Worm (Caenorhabditis elegans) whole organism, L3 larva: ENCODE results near the gene K10H10.10.

Source experiments
- R02D3.7 ChIP-seq: fragments of 150-350 bp; optimal IDR thresholded peaks from 2 replicates; lab custom pipeline; 2014; ENCODE audit warnings: missing biosample characterization, missing genetic modification characterization
- ceh-16 ChIP-seq: sonication (generic microtip); optimal IDR thresholded peaks from 2 replicates; lab custom pipeline; 2017; ENCODE audit warnings: missing biosample characterization, missing genetic modification characterization
- ceh-28 ChIP-seq: fragments of 150-350 bp; optimal IDR thresholded peaks from 2 replicates; lab custom pipeline; 2014; ENCODE audit warnings: missing biosample characterization, missing genetic modification reagents, missing genetic modification characterization
- ceh-82 ChIP-seq: fragments of 150-350 bp; optimal IDR thresholded peaks from 2 replicates; lab custom pipeline; 2014; ENCODE audit warnings: missing biosample characterization, missing genetic modification characterization
- daf-12 ChIP-seq: fragments of 150-350 bp; optimal IDR thresholded peaks from 2 replicates; lab custom pipeline; 2014; ENCODE audit warnings: missing biosample characterization, missing genetic modification reagents, missing genetic modification characterization
- egl-5 ChIP-seq: fragments of 150-350 bp; optimal IDR thresholded peaks from 2 replicates; lab custom pipeline; 2017; ENCODE audit warnings: missing biosample characterization, missing genetic modification reagents, missing genetic modification characterization, inconsistent platforms
- elt-1 ChIP-seq: fragments of 150-350 bp; optimal IDR thresholded peaks from 2 replicates; lab custom pipeline; 2014; ENCODE audit warnings: missing biosample characterization, missing genetic modification characterization
- elt-2 ChIP-seq: sonication (generic microtip); optimal IDR thresholded peaks from 2 replicates; lab custom pipeline; 2016; ENCODE audit warnings: missing genetic modification reagents, mild to moderate bottlenecking, missing genetic modification characterization, missing compliant biosample characterization
- eor-1 ChIP-seq, 2 experiments: fragments of 150-350 bp; optimal IDR thresholded peaks; 2 replicates each; lab custom pipeline; 2014 to 2018; ENCODE audit warnings: missing biosample characterization in 2 of 2, missing genetic modification characterization in 2 of 2
- fkh-10 ChIP-seq: sonication (generic microtip); optimal IDR thresholded peaks from 2 replicates; lab custom pipeline; 2017; ENCODE audit warnings: missing biosample characterization, missing genetic modification reagents, missing genetic modification characterization
- fkh-2 ChIP-seq: fragments of 150-350 bp; optimal IDR thresholded peaks from 2 replicates; lab custom pipeline; 2014; ENCODE audit warnings: missing biosample characterization, missing genetic modification reagents, missing genetic modification characterization
- fos-1 ChIP-seq: fragments of 150-350 bp; optimal IDR thresholded peaks from 2 replicates; lab custom pipeline; 2014; ENCODE audit warnings: missing biosample characterization, missing genetic modification characterization
- hmg-11 ChIP-seq: sonication (generic microtip); optimal IDR thresholded peaks from 2 replicates; lab custom pipeline; 2016; ENCODE audit warnings: missing genetic modification characterization, missing compliant biosample characterization
- jun-1 ChIP-seq: fragments of 150-350 bp; optimal IDR thresholded peaks from 2 replicates; lab custom pipeline; 2014; ENCODE audit warnings: missing biosample characterization, missing genetic modification reagents, missing genetic modification characterization
- lin-15B ChIP-seq: fragments of 150-350 bp; optimal IDR thresholded peaks from 2 replicates; lab custom pipeline; 2014; ENCODE audit warnings: missing biosample characterization, missing genetic modification characterization
- lin-39 ChIP-seq: fragments of 150-350 bp; optimal IDR thresholded peaks from 2 replicates; lab custom pipeline; 2018; ENCODE audit warnings: missing biosample characterization, missing genetic modification reagents, missing genetic modification characterization
- lsy-12 ChIP-seq: sonication (generic microtip); optimal IDR thresholded peaks from 2 replicates; lab custom pipeline; 2016; ENCODE audit warnings: mild to moderate bottlenecking, missing genetic modification characterization, missing compliant biosample characterization
- mdl-1 ChIP-seq: fragments of 150-350 bp; optimal IDR thresholded peaks from 2 replicates; lab custom pipeline; 2014; ENCODE audit warnings: missing biosample characterization, missing genetic modification characterization
- mml-1 ChIP-seq: fragments of 150-350 bp; sonication (generic microtip); optimal IDR thresholded peaks from 3 replicates; lab custom pipeline; 2014; ENCODE audit warnings: missing biosample characterization, missing genetic modification characterization
- nfya-1 ChIP-seq: sonication (generic microtip); optimal IDR thresholded peaks from 2 replicates; lab custom pipeline; 2017; ENCODE audit warnings: missing genetic modification characterization, mild to moderate bottlenecking, missing compliant biosample characterization, antibody characterized with exemption, moderate library complexity; ENCODE audit not compliant: insufficient read depth
- nhr-12 ChIP-seq: fragments of 150-350 bp; optimal IDR thresholded peaks from 2 replicates; lab custom pipeline; 2014; ENCODE audit warnings: missing biosample characterization, missing genetic modification characterization
- nhr-23 ChIP-seq: fragments of 150-350 bp; optimal IDR thresholded peaks from 2 replicates; lab custom pipeline; 2014; ENCODE audit warnings: missing biosample characterization, missing genetic modification reagents, missing genetic modification characterization
- nhr-237 ChIP-seq: fragments of 150-350 bp; optimal IDR thresholded peaks from 2 replicates; lab custom pipeline; 2014; ENCODE audit warnings: missing biosample characterization, missing genetic modification characterization
- nhr-25 ChIP-seq: sonication (generic microtip); optimal IDR thresholded peaks from 2 replicates; lab custom pipeline; 2017; ENCODE audit warnings: missing biosample characterization, missing genetic modification characterization
- nhr-43 ChIP-seq: sonication (generic microtip); optimal IDR thresholded peaks from 2 replicates; lab custom pipeline; 2016; ENCODE audit warnings: mild to moderate bottlenecking, missing genetic modification characterization, missing compliant biosample characterization; ENCODE audit not compliant: poor library complexity, severe bottlenecking
- nhr-67 ChIP-seq: fragments of 150-350 bp; optimal IDR thresholded peaks from 2 replicates; lab custom pipeline; 2014; ENCODE audit warnings: missing biosample characterization, missing genetic modification characterization
- nhr-76 ChIP-seq: fragments of 150-350 bp; sonication (generic microtip); optimal IDR thresholded peaks from 5 replicates; lab custom pipeline; 2014; ENCODE audit warnings: missing biosample characterization, missing genetic modification characterization
- nhr-77 ChIP-seq: fragments of 150-350 bp; optimal IDR thresholded peaks from 2 replicates; lab custom pipeline; 2014; ENCODE audit warnings: missing biosample characterization, missing genetic modification characterization
- pha-4 ChIP-seq: fragments of 150-350 bp; optimal IDR thresholded peaks from 2 replicates; lab custom pipeline; 2014; ENCODE audit warnings: missing biosample characterization, missing genetic modification reagents, missing genetic modification characterization
- pqm-1 ChIP-seq: fragments of 150-350 bp; optimal IDR thresholded peaks from 2 replicates; lab custom pipeline; 2017; ENCODE audit warnings: missing biosample characterization, missing genetic modification characterization, inconsistent platforms
- sea-2 ChIP-seq: fragments of 150-350 bp; sonication (generic microtip); optimal IDR thresholded peaks from 4 replicates; lab custom pipeline; 2014; ENCODE audit warnings: missing biosample characterization, missing genetic modification reagents, missing genetic modification characterization
- skn-1 ChIP-seq: fragments of 150-350 bp; optimal IDR thresholded peaks from 2 replicates; lab custom pipeline; 2014; ENCODE audit warnings: missing biosample characterization, missing genetic modification characterization
- snpc-4 ChIP-seq: fragments of 150-350 bp; optimal IDR thresholded peaks from 2 replicates; lab custom pipeline; 2014; ENCODE audit warnings: missing biosample characterization, missing genetic modification characterization
- tbx-2 ChIP-seq: sonication (generic microtip); optimal IDR thresholded peaks from 2 replicates; lab custom pipeline; 2016; ENCODE audit warnings: mild to moderate bottlenecking, missing genetic modification characterization, missing compliant biosample characterization
- unc-39 ChIP-seq: sonication (generic microtip); optimal IDR thresholded peaks from 4 replicates; lab custom pipeline; 2017; ENCODE audit warnings: missing biosample characterization, missing genetic modification characterization
- unc-62 ChIP-seq: fragments of 150-350 bp; sonication (generic microtip); optimal IDR thresholded peaks from 4 replicates; lab custom pipeline; 2014; ENCODE audit warnings: missing biosample characterization, missing genetic modification reagents, missing genetic modification characterization
- zag-1 ChIP-seq: fragments of 150-350 bp; optimal IDR thresholded peaks from 2 replicates; lab custom pipeline; 2014; ENCODE audit warnings: missing biosample characterization, missing genetic modification characterization
- ztf-4 ChIP-seq: fragments of 150-350 bp; optimal IDR thresholded peaks from 2 replicates; lab custom pipeline; 2014; ENCODE audit warnings: missing biosample characterization, missing genetic modification characterization

The K10H10.10 gene

ce11 chrII:14507563-14507962, at the start of gene K10H10.10, which contains the start of gene K10H10.7:
Gene K10H10.10, plus strand, starts transcription at chrII:14507766.
Gene K10H10.7, minus strand, starts transcription at chrII:14507663.
- no peak for TF ChIP-seq tbx-2
- TF ChIP-seq hmg-11 (tag; lab: Kevin White, UChicago) = no peak
- no peak for TF ChIP-seq fkh-10
- TF ChIP-seq lin-39 (tag; lab: Kevin White, UChicago) = no peak

ce11 chrII:14470020-14470419, 37.5 kb upstream of the K10H10.10 start:
- TF ChIP-seq sea-2 (GFP tag; lab: Kevin White, UChicago) = no peak

- TF ChIP-seq elt-2 (tag; lab: Kevin White, UChicago) = peak; percentile 1
- TF ChIP-seq lin-15B (tag; lab: Kevin White, UChicago) = no peak
- TF ChIP-seq pha-4 (tag; lab: Kevin White, UChicago) = peak; percentile 50
- peak; percentile 21 for TF ChIP-seq nhr-43 (tag; lab: Kevin White, UChicago)
- no peak for TF ChIP-seq fkh-10
- peak; percentile 17 for TF ChIP-seq hmg-11 (tag; lab: Kevin White, UChicago)
Observed at ce11 chrII:14474700-14475099, 32.9 kb upstream of the K10H10.10 start.

- TF ChIP-seq nhr-237 = no peak
- TF ChIP-seq skn-1 (tag; lab: Kevin White, UChicago) = no peak
- TF ChIP-seq mdl-1 (tag; lab: Kevin White, UChicago) = no peak
- no peak for TF ChIP-seq unc-39 (tag; lab: Kevin White, UChicago)
- no peak for TF ChIP-seq sea-2 (GFP tag; lab: Kevin White, UChicago)
- TF ChIP-seq nhr-67 (tag; lab: Kevin White, UChicago) = no peak
Observed at ce11 chrII:14479583-14480245, 27.9 kb upstream of the K10H10.10 start, which contains the start of gene C13B4.1. Gene C13B4.1, minus strand, starts transcription at chrII:14479633.

ce11 chrII:14480772-14481171, 26.8 kb upstream of the K10H10.10 start:
- no peak for TF ChIP-seq lin-15B (tag; lab: Kevin White, UChicago)
- TF ChIP-seq nhr-12 (tag; lab: Kevin White, UChicago) = no peak
- TF ChIP-seq lin-39 (tag; lab: Kevin White, UChicago) = no peak
- TF ChIP-seq pqm-1 (tag; lab: Kevin White, UChicago) = no peak
- TF ChIP-seq nhr-77 = no peak
- TF ChIP-seq nhr-25 (tag; lab: Kevin White, UChicago) = peak; percentile 50
- TF ChIP-seq nhr-23 = peak; percentile 43
- TF ChIP-seq eor-1 (tag; optimal IDR thresholded peaks at IDR 0.05; lab: Kevin White, UChicago) = no peak
- no peak for TF ChIP-seq tbx-2
- no peak for TF ChIP-seq unc-39 (tag; lab: Kevin White, UChicago)
- no peak for TF ChIP-seq R02D3.7 (tag; lab: Kevin White, UChicago)
- no peak for TF ChIP-seq zag-1
- no peak for TF ChIP-seq mml-1 (tag; lab: Kevin White, UChicago)
- no peak for TF ChIP-seq nhr-76 (tag; lab: Kevin White, UChicago)
- TF ChIP-seq skn-1 (tag; lab: Kevin White, UChicago) = no peak
- TF ChIP-seq lsy-12 = no peak

- TF ChIP-seq pha-4 (tag; lab: Kevin White, UChicago) (peak; percentile 16), nhr-12 (tag; lab: Kevin White, UChicago) (no peak)
- TF ChIP-seq, all 47 proteins: peak for 1
Observed at ce11 chrII:14483813-14484212, 23.8 kb upstream of the K10H10.10 start.

- TF ChIP-seq nhr-77 = peak; percentile 28
- peak; percentile 13 for TF ChIP-seq elt-2 (tag; lab: Kevin White, UChicago)
- TF ChIP-seq unc-62 (GFP tag; lab: Kevin White, UChicago) = no peak
- no peak for TF ChIP-seq fkh-2
- no peak for TF ChIP-seq ceh-28 (tag; lab: Kevin White, UChicago)
- no peak for TF ChIP-seq jun-1 (tag; lab: Kevin White, UChicago)
- peak; percentile 27 for TF ChIP-seq nhr-43 (tag; lab: Kevin White, UChicago)
- peak; percentile 52 for TF ChIP-seq nfya-1
- peak; percentile 48 for TF ChIP-seq pha-4 (tag; lab: Kevin White, UChicago)
- TF ChIP-seq elt-1 = no peak
- TF ChIP-seq fos-1 (tag; lab: Kevin White, UChicago) = no peak
- no peak for TF ChIP-seq daf-12 (tag; lab: Kevin White, UChicago)
- no peak for TF ChIP-seq egl-5 (tag; lab: Kevin White, UChicago)
- TF ChIP-seq pqm-1 (tag; lab: Kevin White, UChicago) = no peak
- peak; percentile 55 for TF ChIP-seq lin-15B (tag; lab: Kevin White, UChicago)
- TF ChIP-seq hmg-11 (tag; lab: Kevin White, UChicago) = peak; percentile 39
- no peak for TF ChIP-seq ztf-4 (tag; lab: Kevin White, UChicago)
- TF ChIP-seq mdl-1 (tag; lab: Kevin White, UChicago) = no peak
- TF ChIP-seq skn-1 (tag; lab: Kevin White, UChicago) = peak; percentile 77
- peak; percentile 74 for TF ChIP-seq snpc-4
- no peak for TF ChIP-seq ceh-16
- TF ChIP-seq unc-39 (tag; lab: Kevin White, UChicago) = no peak
- TF ChIP-seq ceh-82 (tag; lab: Kevin White, UChicago) = no peak
Observed at ce11 chrII:14488661-14489060, 18.9 kb upstream of the K10H10.10 start, which contains the start of gene usp-14. Gene usp-14, minus strand, starts transcription at chrII:14488688.
